Worm (Caenorhabditis elegans) whole organism, young adult: ENCODE measurements around the gene mac-1.

Experiments used
- B0035.1 ChIP-seq: sonication (generic microtip); optimal IDR thresholded peaks from 2 replicates; lab custom pipeline; 2016; ENCODE audit warnings: missing genetic modification characterization, mild to moderate bottlenecking, missing compliant biosample characterization, missing genotype, missing genetic modification reagents
- F22D6.2 ChIP-seq: sonication (generic microtip); optimal IDR thresholded peaks from 2 replicates; lab custom pipeline; 2016; ENCODE audit warnings: mild to moderate bottlenecking, missing genetic modification characterization, missing compliant biosample characterization
- F49E8.2 ChIP-seq: sonication (generic microtip); optimal IDR thresholded peaks from 3 replicates; lab custom pipeline; 2017; ENCODE audit warnings: missing genetic modification characterization, mild to moderate bottlenecking, missing compliant biosample characterization, antibody characterized with exemption, moderate library complexity; ENCODE audit not compliant: insufficient read depth
- F57A8.1 ChIP-seq: fragments of 200-800 bp; sonication (Bioruptor generic); optimal IDR thresholded peaks from 2 replicates; lab custom pipeline; 2018; ENCODE audit warnings: mild to moderate bottlenecking, missing genetic modification characterization, moderate library complexity, missing compliant biosample characterization
- K12H6.12 ChIP-seq: fragments of 200-800 bp; sonication (Bioruptor generic); optimal IDR thresholded peaks from 2 replicates; lab custom pipeline; 2018; ENCODE audit warnings: mild to moderate bottlenecking, missing genetic modification characterization, missing compliant biosample characterization
- Y56A3A.18 ChIP-seq: fragments of 200-800 bp; sonication (Bioruptor generic); IDR thresholded peaks from 2 replicates; pipeline ENCODE4 v1.3.6; 2022; ENCODE audit warnings: missing genetic modification reagents, missing genetic modification characterization, missing compliant biosample characterization
- ZK185.1 ChIP-seq: sonication (generic microtip); optimal IDR thresholded peaks from 2 replicates; lab custom pipeline; 2016; ENCODE audit warnings: mild to moderate bottlenecking, missing genetic modification characterization, missing compliant biosample characterization; ENCODE audit not compliant: poor library complexity, severe bottlenecking
- atf-7 ChIP-seq: sonication (generic microtip); optimal IDR thresholded peaks from 2 replicates; lab custom pipeline; 2017; ENCODE audit warnings: mild to moderate bottlenecking, missing genetic modification characterization, missing compliant biosample characterization
- attf-3 ChIP-seq: fragments of 200-800 bp; sonication (Bioruptor generic); conservative IDR thresholded peaks from 2 replicates; pipeline ENCODE4 v1.3.6; 2022; ENCODE audit warnings: missing genetic modification reagents, missing genetic modification characterization, missing compliant biosample characterization
- attf-5 ChIP-seq: fragments of 200-800 bp; sonication (Bioruptor generic); optimal IDR thresholded peaks from 2 replicates; lab custom pipeline; 2018; ENCODE audit warnings: mild to moderate bottlenecking, missing genetic modification characterization, missing compliant biosample characterization
- bed-1 ChIP-seq: fragments of 200-800 bp; sonication (Bioruptor generic); IDR thresholded peaks from 2 replicates; pipeline ENCODE4 v1.3.6; 2022; ENCODE audit warnings: missing genetic modification reagents, missing genetic modification characterization, missing compliant biosample characterization
- cebp-1 ChIP-seq, 2 experiments: fragments of 200-800 bp in 1 of 2; sonication (Bioruptor generic) in 1 of 2; sonication (generic microtip) in 1 of 2; IDR thresholded peaks in 1 of 2; optimal IDR thresholded peaks in 1 of 2; 2 replicates each; pipeline versions ENCODE4 v1.3.6 to Lab custom; 2017 to 2022; ENCODE audit warnings: missing compliant biosample characterization in 2 of 2, missing genetic modification characterization in 2 of 2, mild to moderate bottlenecking in 1 of 2, missing genetic modification reagents in 1 of 2, moderate library complexity in 1 of 2
- ceh-100 ChIP-seq: fragments of 200-800 bp; sonication (Bioruptor generic); IDR thresholded peaks from 2 replicates; pipeline ENCODE4 v1.3.6; 2022; ENCODE audit warnings: missing genetic modification reagents, missing genetic modification characterization, missing compliant biosample characterization
- ceh-58 ChIP-seq: fragments of 200-800 bp; sonication (Bioruptor generic); IDR thresholded peaks from 2 replicates; pipeline ENCODE4 v1.3.6; 2022; ENCODE audit warnings: missing genetic modification characterization, missing compliant biosample characterization
- ceh-91 ChIP-seq: fragments of 200-800 bp; sonication (Bioruptor generic); IDR thresholded peaks from 2 replicates; pipeline ENCODE4 v1.3.6; 2022; ENCODE audit warnings: missing genetic modification reagents, missing genetic modification characterization, missing compliant biosample characterization
- chd-7 ChIP-seq: sonication (generic microtip); optimal IDR thresholded peaks from 2 replicates; lab custom pipeline; 2016; ENCODE audit warnings: mild to moderate bottlenecking, missing genetic modification characterization, moderate library complexity, missing compliant biosample characterization
- dpl-1 ChIP-seq: fragments of 150-350 bp; optimal IDR thresholded peaks from 2 replicates; lab custom pipeline; 2014; ENCODE audit warnings: missing biosample characterization, missing genetic modification reagents, missing genetic modification characterization
- efl-1 ChIP-seq: fragments of 150-350 bp; optimal IDR thresholded peaks from 2 replicates; lab custom pipeline; 2014; ENCODE audit warnings: missing biosample characterization, missing genetic modification reagents, missing genetic modification characterization
- egl-44 ChIP-seq: fragments of 200-800 bp; sonication (Bioruptor generic); IDR thresholded peaks from 2 replicates; pipeline ENCODE4 v1.3.6; 2022; ENCODE audit warnings: missing genetic modification reagents, missing genetic modification characterization, missing compliant biosample characterization
- egrh-3 ChIP-seq: fragments of 200-800 bp; sonication (Bioruptor generic); IDR thresholded peaks from 2 replicates; pipeline ENCODE4 v1.3.6; 2022; ENCODE audit warnings: missing genetic modification reagents, missing genetic modification characterization, missing compliant biosample characterization
- ekl-4 ChIP-seq: fragments of 200-800 bp; sonication (Bioruptor generic); IDR thresholded peaks from 2 replicates; pipeline ENCODE4 v1.3.6; 2022; ENCODE audit warnings: missing genetic modification reagents, missing genetic modification characterization, missing compliant biosample characterization
- ets-4 ChIP-seq: fragments of 200-800 bp; sonication (Bioruptor generic); optimal IDR thresholded peaks from 2 replicates; lab custom pipeline; 2018; ENCODE audit warnings: mild to moderate bottlenecking, missing genetic modification characterization, missing compliant biosample characterization
- fkh-3 ChIP-seq: sonication (generic microtip); optimal IDR thresholded peaks from 2 replicates; lab custom pipeline; 2016; ENCODE audit warnings: mild to moderate bottlenecking, missing genetic modification characterization, missing compliant biosample characterization
- lag-1 ChIP-seq: fragments of 200-800 bp; sonication (Bioruptor generic); IDR thresholded peaks from 2 replicates; pipeline ENCODE4 v1.3.6; 2022; ENCODE audit warnings: missing genetic modification reagents, missing genetic modification characterization, missing compliant biosample characterization
- lin-40 ChIP-seq: sonication (generic microtip); optimal IDR thresholded peaks from 2 replicates; lab custom pipeline; 2016; ENCODE audit warnings: missing genetic modification characterization, mild to moderate bottlenecking, missing compliant biosample characterization, missing genotype, missing genetic modification reagents
- lin-54 ChIP-seq: fragments of 200-800 bp; sonication (Bioruptor generic); optimal IDR thresholded peaks from 2 replicates; lab custom pipeline; 2018; ENCODE audit warnings: mild to moderate bottlenecking, missing genetic modification characterization, missing compliant biosample characterization
- lir-1 ChIP-seq: fragments of 200-800 bp; sonication (Bioruptor generic); conservative IDR thresholded peaks from 2 replicates; pipeline ENCODE4 v1.3.6; 2022; ENCODE audit warnings: missing genetic modification reagents, missing genetic modification characterization, missing compliant biosample characterization
- madf-6 ChIP-seq: fragments of 200-800 bp; sonication (Bioruptor generic); IDR thresholded peaks from 2 replicates; pipeline ENCODE4 v1.3.6; 2022; ENCODE audit warnings: missing genetic modification reagents, missing genetic modification characterization, missing compliant biosample characterization
- mcd-1 ChIP-seq: fragments of 200-800 bp; sonication (Bioruptor generic); IDR thresholded peaks from 2 replicates; pipeline ENCODE4 v1.3.6; 2022; ENCODE audit warnings: missing genetic modification reagents, missing genetic modification characterization, missing compliant biosample characterization
- mel-28 ChIP-seq: sonication (generic microtip); optimal IDR thresholded peaks from 2 replicates; lab custom pipeline; 2016; ENCODE audit warnings: borderline replicate concordance, mild to moderate bottlenecking, missing genetic modification characterization, missing compliant biosample characterization
- mxl-1 ChIP-seq: sonication (generic microtip); optimal IDR thresholded peaks from 2 replicates; lab custom pipeline; 2016; ENCODE audit warnings: missing genetic modification characterization, missing compliant biosample characterization
- nfyb-1 ChIP-seq: fragments of 200-800 bp; sonication (Bioruptor generic); IDR thresholded peaks from 2 replicates; pipeline ENCODE4 v1.3.6; 2022; ENCODE audit warnings: missing genetic modification reagents, missing genetic modification characterization, missing compliant biosample characterization
- nhr-179 ChIP-seq: sonication (generic microtip); optimal IDR thresholded peaks from 2 replicates; lab custom pipeline; 2016; ENCODE audit warnings: mild to moderate bottlenecking, missing genetic modification characterization, missing compliant biosample characterization
- nhr-27 ChIP-seq: fragments of 200-800 bp; sonication (Bioruptor generic); optimal IDR thresholded peaks from 2 replicates; lab custom pipeline; 2018; ENCODE audit warnings: mild to moderate bottlenecking, missing genetic modification characterization, moderate library complexity, missing compliant biosample characterization
- nhr-80 ChIP-seq: sonication (generic microtip); optimal IDR thresholded peaks from 2 replicates; lab custom pipeline; 2016; ENCODE audit warnings: missing genetic modification characterization, missing compliant biosample characterization
- rec-8 ChIP-seq, 2 experiments: sonication (generic microtip); optimal IDR thresholded peaks; 2 replicates each; lab custom pipeline; 2016; ENCODE audit warnings: mild to moderate bottlenecking in 2 of 2, missing genetic modification characterization in 2 of 2, missing genetic modification reagents in 2 of 2, missing genotype in 2 of 2, missing biosample characterization in 1 of 2, missing compliant biosample characterization in 1 of 2, moderate library complexity in 1 of 2
- snpc-4 ChIP-seq, 5 experiments: fragments of 150-350 bp in 1 of 5; sonication (generic microtip) in 4 of 5; optimal IDR thresholded peaks; 2 replicates each; lab custom pipeline; 2014 to 2018; ENCODE audit warnings: missing genetic modification characterization in 5 of 5, missing biosample characterization in 3 of 5, antibody characterized with exemption in 2 of 5, mild to moderate bottlenecking in 2 of 5, missing compliant biosample characterization in 2 of 5, missing genotype in 2 of 5, moderate library complexity in 2 of 5, missing genetic modification reagents in 1 of 5
- somi-1 ChIP-seq: fragments of 200-800 bp; sonication (Bioruptor generic); optimal IDR thresholded peaks from 2 replicates; lab custom pipeline; 2018; ENCODE audit warnings: mild to moderate bottlenecking, missing genetic modification characterization, missing compliant biosample characterization
- sptf-2 ChIP-seq: fragments of 200-800 bp; sonication (Bioruptor generic); optimal IDR thresholded peaks from 2 replicates; lab custom pipeline; 2018; ENCODE audit warnings: mild to moderate bottlenecking, missing genetic modification characterization, missing compliant biosample characterization
- tbx-9 ChIP-seq: sonication (generic microtip); optimal IDR thresholded peaks from 2 replicates; lab custom pipeline; 2016; ENCODE audit warnings: borderline replicate concordance, missing genetic modification characterization, inconsistent platforms, missing compliant biosample characterization
- tlf-1 ChIP-seq: fragments of 200-800 bp; sonication (Bioruptor generic); optimal IDR thresholded peaks from 2 replicates; lab custom pipeline; 2018; ENCODE audit warnings: mild to moderate bottlenecking, missing genetic modification characterization, missing compliant biosample characterization
- unc-130 ChIP-seq: sonication (generic microtip); optimal IDR thresholded peaks from 2 replicates; lab custom pipeline; 2016; ENCODE audit warnings: missing genetic modification reagents, missing genetic modification characterization, missing compliant biosample characterization
- ztf-22 ChIP-seq: fragments of 200-800 bp; sonication (Bioruptor generic); optimal IDR thresholded peaks from 2 replicates; lab custom pipeline; 2018; ENCODE audit warnings: mild to moderate bottlenecking, missing genetic modification characterization, moderate library complexity, missing compliant biosample characterization
- ztf-28 ChIP-seq: fragments of 200-800 bp; sonication (Bioruptor generic); IDR thresholded peaks from 2 replicates; pipeline ENCODE4 v1.3.6; 2022; ENCODE audit warnings: missing genetic modification reagents, missing genetic modification characterization, missing compliant biosample characterization
- ztf-3 ChIP-seq: fragments of 200-800 bp; sonication (Bioruptor generic); optimal IDR thresholded peaks from 2 replicates; lab custom pipeline; 2018; ENCODE audit warnings: mild to moderate bottlenecking, missing genetic modification characterization, missing compliant biosample characterization
- ztf-6 ChIP-seq: fragments of 200-800 bp; sonication (Bioruptor generic); IDR thresholded peaks from 2 replicates; pipeline ENCODE4 v1.3.6; 2022; ENCODE audit warnings: missing genetic modification reagents, missing genetic modification characterization, missing compliant biosample characterization

mac-1 gene

ce11 chrII:13334966-13335698, 14.4 kb upstream of the mac-1 start (continued):
- TF ChIP-seq bed-1 (GFP tag; lab: Robert Waterston, UW), result no peak
- no peak for TF ChIP-seq mxl-1 (tag; lab: Kevin White, UChicago)
- TF ChIP-seq unc-130, result no peak
- TF ChIP-seq attf-3, result peak; percentile 34; the same call in 1 of the 2 replicates
- TF ChIP-seq somi-1 (GFP tag; lab: Kevin White, UChicago), result no peak
- no peak for TF ChIP-seq ZK185.1
- TF ChIP-seq tbx-9 (tag; lab: Kevin White, UChicago), result no peak
- TF ChIP-seq F22D6.2 (tag; lab: Kevin White, UChicago), result no peak
- TF ChIP-seq ceh-91 (GFP tag; lab: Robert Waterston, UW), result no peak
- TF ChIP-seq fkh-3 (tag; lab: Kevin White, UChicago), result no peak
- no peak for TF ChIP-seq dpl-1 (GFP tag; lab: Kevin White, UChicago)
- TF ChIP-seq B0035.1, result peak; percentile 1
- no peak for TF ChIP-seq ztf-3 (GFP tag; lab: Kevin White, UChicago)
- no peak for TF ChIP-seq ets-4
- TF ChIP-seq lin-40 (tag; lab: Kevin White, UChicago), result peak; percentile 84
- TF ChIP-seq mcd-1 (GFP tag; lab: Robert Waterston, UW), result peak; percentile 41
- no peak for TF ChIP-seq ztf-28 (GFP tag; lab: Robert Waterston, UW)
- TF ChIP-seq tlf-1, result peak; percentile 4
- TF ChIP-seq ceh-100 (GFP tag; lab: Robert Waterston, UW), result no peak
- no peak for TF ChIP-seq F57A8.1 (GFP tag; lab: Kevin White, UChicago)
- peak; percentile 34 for TF ChIP-seq lin-54
- TF ChIP-seq nhr-27 (tag; lab: Kevin White, UChicago), result no peak
- no peak for TF ChIP-seq ceh-58 (GFP tag; lab: Robert Waterston, UW)
- no peak for TF ChIP-seq sptf-2 (GFP tag; lab: Kevin White, UChicago)
- no peak for TF ChIP-seq madf-6 (GFP tag; lab: Robert Waterston, UW)
- TF ChIP-seq nfyb-1 (GFP tag; lab: Robert Waterston, UW), result 0 out of 2 replicates have a peak, but pooled peaks have one; percentile 29
- no peak for TF ChIP-seq mel-28 (tag; lab: Kevin White, UChicago)
- peak; percentile 75 for TF ChIP-seq chd-7 (tag; lab: Kevin White, UChicago)
- TF ChIP-seq nhr-179 (tag; lab: Kevin White, UChicago), result no peak
- TF ChIP-seq ztf-6 (GFP tag; lab: Robert Waterston, UW), result no peak
- TF ChIP-seq Y56A3A.18, result no peak
- TF ChIP-seq F49E8.2 (tag; lab: Kevin White, UChicago), result no peak
- no peak for TF ChIP-seq efl-1 (GFP tag; lab: Kevin White, UChicago)
- TF ChIP-seq K12H6.12, result peak; percentile 95
- no peak for TF ChIP-seq cebp-1 (GFP tag; IDR thresholded peaks at IDR 0.05; lab: Robert Waterston, UW)
- peak; percentile 77 for TF ChIP-seq cebp-1 (tag; optimal IDR thresholded peaks at IDR 0.05; lab: Kevin White, UChicago)
- TF ChIP-seq attf-5, result peak; percentile 77
- TF ChIP-seq ekl-4 (GFP tag; lab: Robert Waterston, UW), result peak; percentile 49; the same call in 1 of the 2 replicates
- TF ChIP-seq snpc-4 (GFP tag; optimal IDR thresholded peaks at IDR 0.05; lab: Kevin White, UChicago), result peak; percentile 43
- TF ChIP-seq snpc-4 (tag; optimal IDR thresholded peaks at IDR 0.05; lab: Kevin White, UChicago), result peak; percentile 29 to 67 (median 50)
- TF ChIP-seq lag-1 (GFP tag; lab: Robert Waterston, UW), result no peak
- peak; percentile 75 for TF ChIP-seq nhr-80
- TF ChIP-seq rec-8 (tag; optimal IDR thresholded peaks at IDR 0.05; lab: Kevin White, UChicago), result no peak
- no peak for TF ChIP-seq ztf-22 (GFP tag; lab: Kevin White, UChicago)
- no peak for TF ChIP-seq atf-7 (tag; lab: Kevin White, UChicago)
- TF ChIP-seq egrh-3, result peak; percentile 84
- TF ChIP-seq lir-1, result peak; percentile 40; the same call in 1 of the 2 replicates
- no peak for TF ChIP-seq egl-44
